Fruit fly (Drosophila melanogaster): ENCODE results near the gene HemK1.

The HemK1 gene

DNA sequence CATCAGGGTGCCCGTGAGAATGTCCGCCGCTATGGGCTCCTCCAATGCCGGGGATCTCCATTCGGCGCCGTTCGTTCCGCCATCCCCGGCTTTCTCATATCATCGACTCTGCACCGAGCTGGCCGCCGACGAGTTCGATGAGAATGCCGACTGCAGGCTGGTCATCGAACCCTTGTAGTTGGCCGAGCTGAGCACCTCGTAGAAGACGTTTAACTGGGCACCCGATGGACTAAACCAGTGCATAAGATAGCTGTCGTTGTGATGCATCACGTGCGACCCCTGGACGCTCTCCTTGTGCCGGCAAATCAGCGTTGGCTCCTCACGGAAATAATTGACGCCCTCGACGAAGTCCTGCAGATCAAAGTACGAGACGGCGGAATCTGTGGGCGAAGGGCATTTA, 17.7 kb downstream of the HemK1 start:
- no peak for TF ChIP-seq noc (tag; optimal IDR thresholded peaks at IDR 0.05)

DNA sequence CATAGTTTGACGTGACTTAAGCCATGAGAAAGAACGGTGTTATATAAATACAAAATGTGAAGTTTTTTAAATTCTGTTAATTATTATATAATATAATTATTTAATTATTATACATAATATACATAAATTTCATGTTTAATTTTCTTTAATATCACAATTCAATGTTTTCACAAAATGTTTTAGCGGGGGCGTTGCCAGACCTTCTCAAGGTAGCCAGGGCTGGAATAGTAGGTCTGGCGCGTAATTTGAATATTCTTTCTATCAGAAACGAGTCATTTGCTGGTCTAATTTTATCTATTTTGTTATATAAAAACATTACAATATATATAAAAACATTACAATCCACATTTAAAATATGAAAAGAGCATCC, 19.2 kb downstream of the HemK1 start, which contains the start of gene Acox3:
TSS of gene Acox3 (minus strand) at position 70 of the 370 bp plus-strand sequence.
- no peak for TF ChIP-seq noc (tag; optimal IDR thresholded peaks at IDR 0.05)

DNA sequence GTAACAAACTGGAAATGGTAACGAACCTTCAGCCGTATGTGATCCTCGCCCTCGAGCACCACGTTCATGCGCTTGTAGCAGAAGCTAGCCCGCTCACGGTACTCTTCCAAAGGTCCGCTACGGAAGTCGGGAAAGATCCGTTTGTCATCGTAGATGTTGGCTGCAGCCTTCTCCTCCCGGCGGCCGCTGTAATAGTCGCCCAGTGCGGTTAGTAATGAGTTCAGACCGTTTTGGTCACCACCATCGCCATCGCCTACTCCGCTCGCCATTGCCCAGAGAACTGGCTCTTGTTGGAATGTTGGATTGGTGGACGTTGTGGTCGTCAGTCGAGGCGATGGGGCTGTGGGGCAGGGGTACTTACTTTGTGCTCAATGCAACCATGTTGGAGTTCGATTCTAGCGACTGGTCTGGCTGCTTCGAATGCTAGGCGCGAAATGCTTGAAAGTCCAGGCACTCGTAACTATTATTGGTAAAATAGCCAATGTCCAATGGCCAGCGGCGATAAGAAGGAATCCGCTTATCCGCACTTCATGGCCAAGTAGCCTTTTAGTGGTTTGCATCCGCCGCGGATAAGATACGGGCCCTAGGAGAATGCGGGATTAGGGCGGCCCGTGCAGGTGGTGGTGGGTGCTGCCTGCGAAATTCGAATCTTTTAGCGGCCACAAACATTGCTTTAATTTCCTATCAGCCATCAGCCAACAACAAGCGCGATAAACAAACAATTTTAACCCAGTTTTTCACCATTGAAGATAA, 19.7 kb downstream of the HemK1 start:
- TF ChIP-seq noc (tag; optimal IDR thresholded peaks at IDR 0.05): peak; percentile 13

DNA sequence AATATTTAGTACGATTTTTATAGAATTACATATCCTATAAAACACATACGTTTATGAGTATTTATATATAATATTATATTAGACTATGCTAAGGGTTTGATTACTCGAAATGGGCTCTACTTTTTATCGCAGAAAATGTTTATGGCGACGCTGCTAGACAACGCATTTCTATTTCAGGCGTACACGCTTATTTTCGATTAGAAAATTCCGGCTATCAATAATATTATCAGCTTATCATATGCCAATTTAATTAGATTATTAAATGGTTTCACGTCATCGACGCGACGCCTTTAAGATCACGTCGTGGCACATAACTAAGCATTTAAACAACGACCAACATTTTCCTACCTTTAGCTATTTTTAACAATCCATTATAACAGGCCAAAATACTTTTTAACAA, 41.2 kb downstream of the HemK1 start:
- TF ChIP-seq noc (tag; optimal IDR thresholded peaks at IDR 0.05): no peak

DNA sequence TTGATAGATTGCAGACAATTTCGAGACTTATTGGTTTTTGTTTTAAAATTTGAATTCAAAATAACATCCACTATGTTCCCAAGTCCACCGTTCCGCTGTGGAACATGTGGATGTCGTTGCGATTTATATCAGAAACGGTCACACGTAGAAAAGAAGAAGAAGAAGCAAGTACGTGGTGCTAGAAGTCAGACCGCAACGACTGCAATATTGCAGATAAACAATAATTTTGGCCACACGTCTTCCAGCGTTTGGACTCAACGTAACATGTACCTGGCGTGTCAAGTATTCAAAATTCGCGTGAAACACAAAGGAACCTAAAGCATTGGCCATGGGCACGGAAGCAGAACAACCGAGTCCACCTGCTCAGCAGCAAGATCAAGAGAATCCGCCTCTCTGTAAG, 43.3 kb downstream of the HemK1 start, which contains the start of gene Fic:
TSS of gene Fic (plus strand) at position 139 of the 400 bp plus-strand sequence.
- no peak for TF ChIP-seq noc (tag; optimal IDR thresholded peaks at IDR 0.05)

DNA sequence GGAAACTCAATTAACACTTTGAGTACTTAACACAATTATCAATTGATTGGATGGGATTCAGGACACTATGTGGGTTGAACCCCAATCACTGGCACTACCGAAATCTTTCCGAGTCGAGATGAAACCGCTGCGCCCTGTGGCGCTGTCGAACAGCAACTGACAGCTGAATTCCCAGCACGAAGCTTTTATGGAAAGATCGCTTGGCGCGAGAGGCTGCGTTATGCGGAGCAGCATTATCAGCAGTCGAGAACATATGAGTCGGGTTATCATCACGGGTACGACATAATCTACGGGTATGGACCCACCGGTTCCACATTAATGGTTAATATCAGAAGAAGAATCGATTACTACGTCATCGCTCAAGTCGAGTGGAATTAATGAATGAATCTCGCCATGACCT, 44.4 kb downstream of the HemK1 start, which contains the start of gene Tig:
TSS of gene Tig (minus strand) at position 163 of the 400 bp plus-strand sequence.
- peak; percentile 57 for TF ChIP-seq noc (tag; optimal IDR thresholded peaks at IDR 0.05)

DNA sequence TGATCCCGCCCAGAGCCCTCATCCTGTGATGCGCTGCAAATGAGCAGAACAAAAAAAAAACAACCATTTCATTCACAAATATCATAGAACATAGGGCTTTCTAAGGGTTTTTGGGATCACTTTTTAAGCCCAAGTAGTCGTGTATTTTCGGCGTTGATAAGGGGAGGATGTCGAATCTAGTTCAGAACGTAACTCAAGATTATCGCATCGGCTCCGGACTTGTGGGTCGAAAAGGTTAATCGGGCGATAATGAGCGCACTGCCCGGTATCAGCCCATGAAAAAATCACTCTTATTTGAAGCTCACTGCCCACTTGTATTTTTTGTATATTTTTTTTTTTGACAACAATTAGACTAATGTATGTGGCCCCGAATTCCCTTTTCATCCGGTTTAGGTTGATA, 45.0 kb downstream of the HemK1 start:
- peak; percentile 9 for TF ChIP-seq noc (tag; optimal IDR thresholded peaks at IDR 0.05)

DNA sequence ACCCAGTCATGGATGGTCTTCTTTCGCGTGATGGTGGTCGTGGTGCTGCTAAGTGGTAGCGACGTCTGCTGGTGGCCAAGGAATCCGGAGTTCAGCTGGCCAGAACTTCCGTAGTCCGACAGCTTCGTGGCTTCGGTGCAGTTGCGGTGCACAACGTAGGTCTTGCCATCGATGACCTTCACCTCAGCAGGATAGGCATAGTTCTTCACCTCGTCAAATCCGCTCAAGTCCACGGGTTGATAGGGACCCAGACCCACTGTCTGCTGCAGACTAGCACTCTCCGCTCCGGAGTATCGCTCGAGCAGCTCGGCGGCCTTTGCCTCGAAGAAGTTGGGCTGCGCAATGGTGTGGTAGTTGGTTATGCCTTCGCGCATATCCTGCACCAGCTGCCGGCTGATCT, 46.0 kb downstream of the HemK1 start:
- TF ChIP-seq noc (tag; optimal IDR thresholded peaks at IDR 0.05): no peak
